Worm (Caenorhabditis elegans) whole organism, late embryonic: Measurements from ENCODE around the gene K04C1.2.

Source experiments
- C08G9.2 ChIP-seq: sonication (generic microtip); optimal IDR thresholded peaks from 2 replicates; lab custom pipeline; 2016; ENCODE audit warnings: mild to moderate bottlenecking, missing genetic modification characterization, moderate library complexity, missing compliant biosample characterization
- F13H6.1 ChIP-seq: sonication (generic microtip); optimal IDR thresholded peaks from 2 replicates; lab custom pipeline; 2016; ENCODE audit warnings: missing genetic modification characterization, missing compliant biosample characterization
- K09A11.1 ChIP-seq: sonication (generic microtip); optimal IDR thresholded peaks from 2 replicates; lab custom pipeline; 2017; ENCODE audit warnings: antibody characterized with exemption, mild to moderate bottlenecking, missing genetic modification characterization, missing compliant biosample characterization; ENCODE audit not compliant: insufficient read depth
- ceh-14 ChIP-seq: sonication (generic microtip); optimal IDR thresholded peaks from 2 replicates; lab custom pipeline; 2016; ENCODE audit warnings: missing genotype, missing genetic modification characterization, missing compliant biosample characterization
- ceh-18 ChIP-seq: sonication (generic microtip); optimal IDR thresholded peaks from 2 replicates; lab custom pipeline; 2016; ENCODE audit warnings: missing genetic modification characterization, missing compliant biosample characterization
- ceh-19 ChIP-seq: fragments of 200-800 bp; sonication (Bioruptor generic); optimal IDR thresholded peaks from 2 replicates; lab custom pipeline; 2018; ENCODE audit warnings: mild to moderate bottlenecking, missing genetic modification characterization, missing compliant biosample characterization
- ceh-30 ChIP-seq: fragments of 150-350 bp; optimal IDR thresholded peaks from 2 replicates; lab custom pipeline; 2014; ENCODE audit warnings: missing biosample characterization, missing genetic modification characterization
- ceh-31 ChIP-seq: sonication (generic microtip); optimal IDR thresholded peaks from 2 replicates; lab custom pipeline; 2016; ENCODE audit warnings: missing genetic modification characterization, missing compliant biosample characterization
- ceh-45 ChIP-seq: fragments of 200-800 bp; sonication (Bioruptor generic); IDR thresholded peaks from 2 replicates; pipeline ENCODE4 v1.3.6; 2022; ENCODE audit warnings: missing genetic modification reagents, missing genetic modification characterization, missing compliant biosample characterization
- ceh-48 ChIP-seq: sonication (generic microtip); optimal IDR thresholded peaks from 2 replicates; lab custom pipeline; 2016; ENCODE audit warnings: missing genetic modification characterization, inconsistent platforms, missing compliant biosample characterization
- ceh-6 ChIP-seq: fragments of 200-800 bp; sonication (Bioruptor generic); optimal IDR thresholded peaks from 2 replicates; lab custom pipeline; 2018; ENCODE audit warnings: mild to moderate bottlenecking, missing genetic modification characterization, missing compliant biosample characterization
- che-1 ChIP-seq: sonication (generic microtip); optimal IDR thresholded peaks from 2 replicates; lab custom pipeline; 2016; ENCODE audit warnings: mild to moderate bottlenecking, missing genetic modification characterization, missing compliant biosample characterization
- elt-2 ChIP-seq: sonication (generic microtip); optimal IDR thresholded peaks from 2 replicates; lab custom pipeline; 2016; ENCODE audit warnings: missing genetic modification reagents, missing genetic modification characterization, missing compliant biosample characterization
- ets-4 ChIP-seq: sonication (generic microtip); optimal IDR thresholded peaks from 2 replicates; lab custom pipeline; 2016; ENCODE audit warnings: missing genetic modification characterization, missing compliant biosample characterization
- fkh-10 ChIP-seq: fragments of 150-350 bp; optimal IDR thresholded peaks from 2 replicates; lab custom pipeline; 2014; ENCODE audit warnings: missing biosample characterization, missing genetic modification reagents, missing genetic modification characterization
- fkh-6 ChIP-seq: sonication (generic microtip); optimal IDR thresholded peaks from 2 replicates; lab custom pipeline; 2016; ENCODE audit warnings: missing genetic modification characterization, missing compliant biosample characterization
- lim-6 ChIP-seq: sonication (generic microtip); optimal IDR thresholded peaks from 2 replicates; lab custom pipeline; 2016; ENCODE audit warnings: missing genetic modification characterization, missing compliant biosample characterization
- madf-2 ChIP-seq: sonication (generic microtip); optimal IDR thresholded peaks from 2 replicates; lab custom pipeline; 2017; ENCODE audit warnings: missing genetic modification characterization, missing compliant biosample characterization
- mec-3 ChIP-seq: sonication (generic microtip); optimal IDR thresholded peaks from 2 replicates; lab custom pipeline; 2016; ENCODE audit warnings: borderline replicate concordance, missing genetic modification characterization, missing compliant biosample characterization
- nhr-232 ChIP-seq: sonication (generic microtip); optimal IDR thresholded peaks from 2 replicates; lab custom pipeline; 2016; ENCODE audit warnings: missing genetic modification characterization, missing compliant biosample characterization
- odd-2 ChIP-seq: sonication (generic microtip); optimal IDR thresholded peaks from 2 replicates; lab custom pipeline; 2017; ENCODE audit warnings: antibody characterized with exemption, mild to moderate bottlenecking, missing genetic modification characterization, missing compliant biosample characterization
- pat-9 ChIP-seq: fragments of 200-800 bp; sonication (Bioruptor generic); optimal IDR thresholded peaks from 2 replicates; lab custom pipeline; 2018; ENCODE audit warnings: mild to moderate bottlenecking, missing genetic modification characterization, moderate library complexity, missing compliant biosample characterization
- pax-1 ChIP-seq: fragments of 150-350 bp; optimal IDR thresholded peaks from 2 replicates; lab custom pipeline; 2014; ENCODE audit warnings: missing biosample characterization, missing genetic modification characterization
- pha-2 ChIP-seq: sonication (generic microtip); optimal IDR thresholded peaks from 2 replicates; lab custom pipeline; 2017; ENCODE audit warnings: mild to moderate bottlenecking, missing genetic modification characterization, missing compliant biosample characterization
- pha-4 ChIP-seq: fragments of 150-350 bp; optimal IDR thresholded peaks from 2 replicates; lab custom pipeline; 2018; ENCODE audit warnings: missing biosample characterization, missing genetic modification reagents, missing genetic modification characterization
- rnt-1 ChIP-seq: sonication (generic microtip); optimal IDR thresholded peaks from 2 replicates; lab custom pipeline; 2016; ENCODE audit warnings: missing genetic modification characterization, missing compliant biosample characterization
- sdc-2 ChIP-seq: sonication (generic microtip); optimal IDR thresholded peaks from 2 replicates; lab custom pipeline; 2016; ENCODE audit warnings: missing genotype, missing genetic modification characterization, missing compliant biosample characterization
- syd-9 ChIP-seq: sonication (generic microtip); optimal IDR thresholded peaks from 2 replicates; lab custom pipeline; 2016; ENCODE audit warnings: mild to moderate bottlenecking, missing genetic modification characterization, moderate library complexity, missing compliant biosample characterization
- tbx-2 ChIP-seq: sonication (generic microtip); optimal IDR thresholded peaks from 2 replicates; lab custom pipeline; 2016; ENCODE audit warnings: missing genetic modification characterization, missing compliant biosample characterization
- tbx-7 ChIP-seq: sonication (generic microtip); optimal IDR thresholded peaks from 2 replicates; lab custom pipeline; 2016; ENCODE audit warnings: missing genotype, missing genetic modification characterization, missing compliant biosample characterization
- unc-3 ChIP-seq, 2 experiments: fragments of 200-800 bp in 1 of 2; sonication (Bioruptor generic) in 1 of 2; sonication (generic microtip) in 1 of 2; conservative IDR thresholded peaks in 1 of 2; optimal IDR thresholded peaks in 1 of 2; 2 replicates each; pipeline versions ENCODE4 v1.3.6 to Lab custom; 2016 to 2022; ENCODE audit warnings: missing compliant biosample characterization in 2 of 2, missing genetic modification characterization in 2 of 2, missing genetic modification reagents in 1 of 2
- unc-42 ChIP-seq: sonication (generic microtip); optimal IDR thresholded peaks from 2 replicates; lab custom pipeline; 2016; ENCODE audit warnings: missing genotype, missing genetic modification characterization, missing compliant biosample characterization
- ztf-16 ChIP-seq: sonication (generic microtip); optimal IDR thresholded peaks from 2 replicates; lab custom pipeline; 2017; ENCODE audit warnings: missing genetic modification characterization, missing compliant biosample characterization

K04C1.2 gene

ce11 chrX:14236121-14236824 lies 2.2 kb upstream of the K04C1.2 start:
- TF ChIP-seq ceh-48 (tag; lab: Kevin White, UChicago) (no peak), ceh-6 (GFP tag; lab: Kevin White, UChicago) (no peak), pat-9 (tag; lab: Kevin White, UChicago) (no peak), syd-9 (no peak), F13H6.1 (tag; lab: Kevin White, UChicago) (no peak), pax-1 (tag; lab: Kevin White, UChicago) (no peak), unc-42 (no peak), ceh-19 (GFP tag; lab: Kevin White, UChicago) (no peak), madf-2 (tag; lab: Kevin White, UChicago) (no peak), ceh-18 (no peak), che-1 (tag; lab: Kevin White, UChicago) (no peak), pha-2 (no peak), ceh-45 (GFP tag; lab: Robert Waterston, UW) (no peak), odd-2 (no peak), ceh-14 (tag; lab: Kevin White, UChicago) (no peak)

ce11 chrX:14240205-14240604 lies 1.7 kb downstream of the K04C1.2 start:
- TF ChIP-seq fkh-10 (GFP tag; lab: Kevin White, UChicago) (no peak), unc-3 (GFP tag; conservative IDR thresholded peaks at IDR 0.05; lab: Robert Waterston, UW) (no peak), unc-3 (tag; optimal IDR thresholded peaks at IDR 0.05; lab: Kevin White, UChicago) (no peak), C08G9.2 (tag; lab: Kevin White, UChicago) (no peak), mec-3 (tag; lab: Kevin White, UChicago) (no peak)

ce11 chrX:14241531-14241930 lies 3.0 kb downstream of the K04C1.2 start:
- no peak for TF ChIP-seq fkh-6 (tag; lab: Kevin White, UChicago)
- no peak for TF ChIP-seq F13H6.1 (tag; lab: Kevin White, UChicago)
- no peak for TF ChIP-seq tbx-2 (tag; lab: Kevin White, UChicago)
- TF ChIP-seq pha-4 (tag; lab: Kevin White, UChicago): no peak
- no peak for TF ChIP-seq ceh-19 (GFP tag; lab: Kevin White, UChicago)
- no peak for TF ChIP-seq unc-42
- TF ChIP-seq K09A11.1: no peak
- TF ChIP-seq pax-1 (tag; lab: Kevin White, UChicago): no peak
- TF ChIP-seq sdc-2: no peak
- no peak for TF ChIP-seq ztf-16 (tag; lab: Kevin White, UChicago)
- no peak for TF ChIP-seq ets-4 (tag; lab: Kevin White, UChicago)
- no peak for TF ChIP-seq fkh-10 (GFP tag; lab: Kevin White, UChicago)
- TF ChIP-seq rnt-1: no peak
- no peak for TF ChIP-seq syd-9

ce11 chrX:14243345-14243961 lies 4.9 kb downstream of the K04C1.2 start, which contains the start of gene K04C1.3:
K04C1.3 (minus strand) TSS chrX:14243395.
- TF ChIP-seq pat-9 (tag; lab: Kevin White, UChicago) (no peak), ceh-31 (peak; percentile 60)

- TF ChIP-seq elt-2 (tag; lab: Kevin White, UChicago) (peak; percentile 40), pax-1 (tag; lab: Kevin White, UChicago) (no peak)
These were observed 6.0 kb downstream of the K04C1.2 start for ce11 chrX:14244493-14244892.

- TF ChIP-seq nhr-232 (tag; lab: Kevin White, UChicago) (no peak), tbx-7 (tag; lab: Kevin White, UChicago) (no peak), syd-9 (no peak), mec-3 (tag; lab: Kevin White, UChicago) (no peak), pha-2 (no peak), lim-6 (tag; lab: Kevin White, UChicago) (no peak), ceh-30 (no peak), odd-2 (no peak)
These were observed 8.0 kb downstream of the K04C1.2 start, which contains the start of gene mlc-6 for ce11 chrX:14246518-14246917. mlc-6 (minus strand) TSS chrX:14246618.
